Fruit fly (Drosophila melanogaster) whole organism, embryonic: Measurements from ENCODE around the gene Trf.

ENCODE experiments used
- Ada2b ChIP-seq: fragments of 200-800 bp; sonication (Bioruptor generic); IDR thresholded peaks from 2 replicates; pipeline ENCODE4 v1.3.6; 2022; ENCODE audit warnings: missing biosample characterization, missing genetic modification characterization
- Bdp1 ChIP-seq: fragments of 200-800 bp; sonication (Bioruptor generic); optimal IDR thresholded peaks from 3 replicates; lab custom pipeline; 2016; ENCODE audit warnings: missing biosample characterization, missing genetic modification characterization
- C15 ChIP-seq: fragments of 200-800 bp; sonication (Bioruptor generic); IDR thresholded peaks from 3 replicates; pipeline ENCODE4 v1.3.6; 2022; ENCODE audit warnings: missing biosample characterization, missing genetic modification characterization
- CG1024 ChIP-seq: fragments of 200-800 bp; sonication (Bioruptor generic); IDR thresholded peaks from 2 replicates; pipeline ENCODE4 v1.3.6; 2022; ENCODE audit warnings: missing biosample characterization, missing genetic modification characterization
- CG10267 ChIP-seq: fragments of 200-800 bp; sonication (Bioruptor generic); optimal IDR thresholded peaks from 2 replicates; lab custom pipeline; 2018; ENCODE audit warnings: missing biosample characterization, mild to moderate bottlenecking, missing genetic modification characterization, moderate library complexity
- CG12769 ChIP-seq: fragments of 200-800 bp; sonication (Bioruptor generic); optimal IDR thresholded peaks from 2 replicates; lab custom pipeline; 2019; ENCODE audit warnings: missing biosample characterization, mild to moderate bottlenecking, missing genetic modification characterization, moderate library complexity
- CG1603 ChIP-seq: fragments of 200-800 bp; sonication (Bioruptor generic); optimal IDR thresholded peaks from 2 replicates; lab custom pipeline; 2019; ENCODE audit warnings: missing biosample characterization, mild to moderate bottlenecking, missing genetic modification characterization, moderate library complexity
- CG1792 ChIP-seq: fragments of 200-800 bp; sonication (Bioruptor generic); optimal IDR thresholded peaks from 2 replicates; lab custom pipeline; 2016; ENCODE audit warnings: missing biosample characterization, missing genetic modification characterization
- CG1832 ChIP-seq: fragments of 200-800 bp; sonication (Bioruptor generic); optimal IDR thresholded peaks from 2 replicates; lab custom pipeline; 2017; ENCODE audit warnings: missing biosample characterization, mild to moderate bottlenecking, missing genetic modification characterization, inconsistent platforms
- CG2129 ChIP-seq: fragments of 200-800 bp; sonication (Bioruptor generic); IDR thresholded peaks from 2 replicates; pipeline ENCODE4 v1.3.6; 2022; ENCODE audit warnings: missing biosample characterization, missing genetic modification characterization; ENCODE audit not compliant: partially characterized antibody
- CG5180 ChIP-seq: fragments of 200-800 bp; sonication (Bioruptor generic); optimal IDR thresholded peaks from 3 replicates; lab custom pipeline; 2017; ENCODE audit warnings: missing biosample characterization, missing genetic modification characterization, mild to moderate bottlenecking, moderate library complexity, missing genetic modification reagents
- CG5245 ChIP-seq: fragments of 200-800 bp; sonication (Bioruptor generic); optimal IDR thresholded peaks from 3 replicates; lab custom pipeline; 2016; ENCODE audit warnings: missing biosample characterization, missing genetic modification characterization
- CG6272 ChIP-seq: fragments of 200-800 bp; sonication (Bioruptor generic); IDR thresholded peaks from 2 replicates; pipeline ENCODE4 v1.3.6; 2022; ENCODE audit warnings: missing biosample characterization, missing genetic modification characterization
- CG7357 ChIP-seq: fragments of 200-800 bp; sonication (Bioruptor generic); IDR thresholded peaks from 3 replicates; pipeline ENCODE4 v1.3.6; 2022; ENCODE audit warnings: missing biosample characterization, missing genetic modification characterization
- CG8290 ChIP-seq, 3 experiments: fragments of 200-800 bp; sonication (Bioruptor generic); optimal IDR thresholded peaks; 2 replicates each; lab custom pipeline; 2016 to 2019; ENCODE audit warnings: missing biosample characterization in 3 of 3, missing genetic modification characterization in 3 of 3, mild to moderate bottlenecking in 2 of 3, moderate library complexity in 1 of 3
- D ChIP-seq, 2 experiments: fragments of 200-800 bp in 1 of 2; fragments of >200 bp in 1 of 2; sonication (Bioruptor generic) in 1 of 2; optimal IDR thresholded peaks; 2 replicates in 1 of 2; 3 replicates in 1 of 2; lab custom pipeline; 2017; ENCODE audit warnings: mild to moderate bottlenecking in 1 of 2, missing biosample characterization in 1 of 2, missing genetic modification characterization in 1 of 2, missing genetic modification reagents in 1 of 2
- Dref ChIP-seq: fragments of 200-800 bp; sonication (Bioruptor generic); IDR thresholded peaks from 2 replicates; pipeline ENCODE4 v1.3.6; 2022; ENCODE audit warnings: missing biosample characterization, missing genetic modification characterization
- Eip74EF ChIP-seq, 2 experiments: fragments of 200-800 bp in 1 of 2; fragments of >200 bp in 1 of 2; sonication (Bioruptor generic) in 1 of 2; optimal IDR thresholded peaks; 2 replicates each; lab custom pipeline; 2017 to 2019; ENCODE audit warnings: missing biosample characterization in 2 of 2, missing genetic modification characterization in 2 of 2, mild to moderate bottlenecking in 1 of 2, moderate library complexity in 1 of 2
- Elba2 ChIP-seq: fragments of 200-800 bp; sonication (Bioruptor generic); optimal IDR thresholded peaks from 3 replicates; lab custom pipeline; 2016; ENCODE audit warnings: missing biosample characterization, missing genetic modification characterization
- HmgD ChIP-seq: fragments of 200-800 bp; sonication (Bioruptor generic); optimal IDR thresholded peaks from 3 replicates; lab custom pipeline; 2016; ENCODE audit warnings: missing biosample characterization, missing genetic modification characterization
- Hmr ChIP-seq: fragments of 200-800 bp; sonication (Bioruptor generic); optimal IDR thresholded peaks from 3 replicates; lab custom pipeline; 2017; ENCODE audit warnings: mild to moderate bottlenecking, missing biosample characterization, missing genetic modification reagents, missing genetic modification characterization
- Lhr ChIP-seq: fragments of 200-800 bp; sonication (Bioruptor generic); optimal IDR thresholded peaks from 3 replicates; lab custom pipeline; 2017; ENCODE audit warnings: mild to moderate bottlenecking, missing biosample characterization, missing genetic modification reagents, missing genetic modification characterization
- Meics ChIP-seq: fragments of 200-800 bp; sonication (Bioruptor generic); optimal IDR thresholded peaks from 2 replicates; lab custom pipeline; 2017; ENCODE audit warnings: missing biosample characterization, mild to moderate bottlenecking, missing genetic modification characterization
- Oli ChIP-seq: fragments of 200-800 bp; sonication (Bioruptor generic); optimal IDR thresholded peaks from 2 replicates; lab custom pipeline; 2018; ENCODE audit warnings: missing biosample characterization, mild to moderate bottlenecking, missing genetic modification characterization, moderate library complexity
- Stat92E ChIP-seq, 3 experiments: fragments of >200 bp in 2 of 3; fragments of 200-800 bp in 1 of 3; sonication (Bioruptor generic) in 1 of 3; optimal IDR thresholded peaks; 2 replicates each; lab custom pipeline; 2017 to 2019; ENCODE audit warnings: missing biosample characterization in 3 of 3, missing genetic modification characterization in 3 of 3, mild to moderate bottlenecking in 1 of 3, moderate library complexity in 1 of 3
- TFAM ChIP-seq: fragments of 200-800 bp; sonication (Bioruptor generic); optimal IDR thresholded peaks from 2 replicates; lab custom pipeline; 2017; ENCODE audit warnings: missing biosample characterization, missing genetic modification characterization, inconsistent platforms
- Tbp ChIP-seq: fragments of >200 bp; optimal IDR thresholded peaks from 2 replicates; lab custom pipeline; 2018; ENCODE audit warnings: missing biosample characterization, missing genetic modification characterization
- ase ChIP-seq: fragments of 200-800 bp; sonication (Bioruptor generic); IDR thresholded peaks from 3 replicates; pipeline ENCODE4 v1.3.6; 2022; ENCODE audit warnings: missing biosample characterization, missing genetic modification characterization
- cg ChIP-seq: fragments of 200-800 bp; sonication (Bioruptor generic); optimal IDR thresholded peaks from 3 replicates; lab custom pipeline; 2019; ENCODE audit warnings: missing biosample characterization, mild to moderate bottlenecking, missing genetic modification characterization, moderate library complexity
- crol ChIP-seq: fragments of 200-800 bp; sonication (Bioruptor generic); IDR thresholded peaks from 2 replicates; pipeline ENCODE4 v1.3.6; 2022; ENCODE audit warnings: missing biosample characterization, missing genetic modification characterization
- dysf ChIP-seq: fragments of 200-800 bp; sonication (Bioruptor generic); IDR thresholded peaks from 3 replicates; pipeline ENCODE4 v1.3.6; 2022; ENCODE audit warnings: missing biosample characterization, missing genetic modification characterization
- gem ChIP-seq: fragments of 200-800 bp; sonication (Bioruptor generic); optimal IDR thresholded peaks from 2 replicates; lab custom pipeline; 2019; ENCODE audit warnings: missing biosample characterization, mild to moderate bottlenecking, missing genetic modification characterization, moderate library complexity
- insv ChIP-seq, 2 experiments: fragments of 200-800 bp; sonication (Bioruptor generic); optimal IDR thresholded peaks; 3 replicates each; lab custom pipeline; 2016 to 2018; ENCODE audit warnings: missing biosample characterization in 2 of 2, missing genetic modification characterization in 2 of 2
- lab ChIP-seq: fragments of 200-800 bp; sonication (Bioruptor generic); optimal IDR thresholded peaks from 3 replicates; lab custom pipeline; 2017; ENCODE audit warnings: missing biosample characterization, missing genetic modification characterization, mild to moderate bottlenecking, moderate library complexity, missing genetic modification reagents
- nerfin-2 ChIP-seq: fragments of 200-800 bp; sonication (Bioruptor generic); IDR thresholded peaks from 2 replicates; pipeline ENCODE4 v1.3.6; 2022; ENCODE audit warnings: missing biosample characterization, missing genetic modification characterization; ENCODE audit not compliant: partially characterized antibody
- org-1 ChIP-seq: fragments of 200-800 bp; sonication (Bioruptor generic); optimal IDR thresholded peaks from 2 replicates; lab custom pipeline; 2017; ENCODE audit warnings: missing biosample characterization, missing genetic modification characterization
- prd ChIP-seq, 3 experiments: fragments of >200 bp in 2 of 3; fragments of 200-800 bp in 1 of 3; sonication (Bioruptor generic) in 1 of 3; optimal IDR thresholded peaks in 2 of 3; IDR thresholded peaks in 1 of 3; 2 replicates in 2 of 3; 3 replicates in 1 of 3; pipeline versions ENCODE4 v1.3.6 to Lab custom; 2017 to 2022; ENCODE audit warnings: missing biosample characterization in 1 of 3, missing genetic modification characterization in 1 of 3
- pum ChIP-seq: fragments of 200-800 bp; sonication (Bioruptor generic); optimal IDR thresholded peaks from 2 replicates; lab custom pipeline; 2016; ENCODE audit warnings: missing biosample characterization, missing genetic modification characterization
- sd ChIP-seq: fragments of 200-800 bp; sonication (Bioruptor generic); optimal IDR thresholded peaks from 3 replicates; lab custom pipeline; 2018; ENCODE audit warnings: missing biosample characterization, mild to moderate bottlenecking, missing genetic modification characterization, moderate library complexity
- sens-2 ChIP-seq: fragments of 200-800 bp; sonication (Bioruptor generic); IDR thresholded peaks from 2 replicates; pipeline ENCODE4 v1.3.6; 2022; ENCODE audit warnings: missing biosample characterization, missing genetic modification characterization
- shn ChIP-seq: fragments of 200-800 bp; sonication (Bioruptor generic); optimal IDR thresholded peaks from 3 replicates; lab custom pipeline; 2016; ENCODE audit warnings: missing biosample characterization, missing genetic modification characterization
- sim ChIP-seq: fragments of 200-800 bp; sonication (Bioruptor generic); IDR thresholded peaks from 2 replicates; pipeline ENCODE4 v1.3.6; 2022; ENCODE audit warnings: missing biosample characterization, missing genetic modification characterization
- sob ChIP-seq: fragments of 200-800 bp; sonication (Bioruptor generic); IDR thresholded peaks from 2 replicates; pipeline ENCODE4 v1.3.6; 2022; ENCODE audit warnings: missing biosample characterization, missing genetic modification characterization
- stc ChIP-seq: fragments of 200-800 bp; sonication (Bioruptor generic); IDR thresholded peaks from 2 replicates; pipeline ENCODE4 v1.3.6; 2022; ENCODE audit warnings: missing biosample characterization, missing genetic modification characterization
- tio ChIP-seq: fragments of 200-800 bp; sonication (Bioruptor generic); optimal IDR thresholded peaks from 2 replicates; lab custom pipeline; 2017; ENCODE audit warnings: missing biosample characterization, missing genetic modification characterization, inconsistent platforms
- trem ChIP-seq: fragments of 200-800 bp; optimal IDR thresholded peaks from 3 replicates; lab custom pipeline; 2019; ENCODE audit warnings: missing biosample characterization, mild to moderate bottlenecking, missing genetic modification characterization, moderate library complexity
- vfl ChIP-seq: fragments of 200-800 bp; sonication (Bioruptor generic); optimal IDR thresholded peaks from 2 replicates; lab custom pipeline; 2016; ENCODE audit warnings: missing biosample characterization, missing genetic modification characterization
- yki ChIP-seq: fragments of >200 bp; optimal IDR thresholded peaks from 3 replicates; lab custom pipeline; 2018

Trf gene

DNA sequence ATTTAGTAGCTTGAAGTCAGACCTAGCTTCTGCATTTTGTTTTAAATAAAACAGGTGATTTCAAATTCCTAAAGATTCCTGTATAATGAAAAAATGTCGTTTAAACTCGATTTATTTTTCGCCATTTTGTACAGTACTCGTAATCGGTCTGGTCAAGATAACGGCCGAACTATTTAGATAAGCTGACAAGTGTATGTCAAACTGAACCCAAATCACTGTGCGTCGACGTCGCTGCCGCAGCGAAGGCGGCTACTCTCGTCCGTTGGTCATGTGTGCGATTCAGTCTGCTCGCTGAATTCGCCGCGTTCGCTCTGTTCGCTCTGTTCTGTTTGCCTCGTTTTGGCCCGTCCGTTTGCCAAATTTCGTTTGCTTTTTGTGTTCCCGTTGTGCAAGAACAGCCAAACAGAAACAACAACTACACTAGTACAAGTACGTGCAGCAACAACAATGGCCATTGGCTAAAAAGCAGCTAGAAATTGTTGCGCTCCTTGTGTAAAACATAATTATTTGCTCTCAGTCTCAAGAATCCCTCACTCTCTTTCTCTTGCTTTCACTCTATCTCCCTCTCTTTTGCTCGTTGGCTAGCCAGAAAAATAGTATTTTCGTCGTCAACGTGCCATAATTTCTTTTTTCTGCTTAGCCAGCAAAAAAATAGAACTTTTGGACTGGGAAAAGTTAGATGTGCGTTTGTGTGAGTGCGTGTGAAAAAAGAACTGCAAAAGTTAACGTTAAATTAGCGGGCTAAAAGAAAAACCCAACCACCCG lies 15.5 kb downstream of the Trf start:
- TF ChIP-seq D (optimal IDR thresholded peaks at IDR 0.05; lab: Kevin White, UChicago) (peak; percentile 94), D (GFP tag; optimal IDR thresholded peaks at IDR 0.05; lab: Kevin White, UChicago) (no peak), CG2129 (GFP tag; lab: Robert Waterston, UW) (no peak), org-1 (GFP tag; lab: Kevin White, UChicago) (no peak), prd (optimal IDR thresholded peaks at IDR 0.05; lab: Kevin White, UChicago) (no peak), prd (GFP tag; IDR thresholded peaks at IDR 0.05; lab: Robert Waterston, UW) (peak; percentile 36; the same call in 1 of the 3 replicates), insv (GFP tag; optimal IDR thresholded peaks at IDR 0.05; lab: Kevin White, UChicago) (no peak), trem (tag; lab: Kevin White, UChicago) (no peak), CG1792 (no peak), sd (tag; lab: Kevin White, UChicago) (peak; percentile 43), Bdp1 (no peak), sob (GFP tag; lab: Robert Waterston, UW) (no peak; the same call in 1 of the 2 replicates), vfl (GFP tag; lab: Kevin White, UChicago) (no peak), Tbp (GFP tag; lab: Kevin White, UChicago) (no peak), CG10267 (tag; lab: Kevin White, UChicago) (no peak), CG5245 (GFP tag; lab: Kevin White, UChicago) (no peak), dysf (0 out of 3 replicates have a peak, but pooled peaks have one; percentile 23), crol (GFP tag; lab: Robert Waterston, UW) (no peak), HmgD (GFP tag; lab: Kevin White, UChicago) (no peak), TFAM (no peak), Ada2b (GFP tag; lab: Robert Waterston, UW) (no peak), CG6272 (GFP tag; lab: Robert Waterston, UW) (no peak), CG5180 (GFP tag; lab: Kevin White, UChicago) (no peak), tio (GFP tag; lab: Kevin White, UChicago) (no peak), C15 (GFP tag; lab: Robert Waterston, UW) (no peak), gem (peak; percentile 22), Elba2 (no peak), pum (GFP tag; lab: Kevin White, UChicago) (no peak), CG1832 (GFP tag; lab: Kevin White, UChicago) (no peak), cg (GFP tag; lab: Kevin White, UChicago) (peak; percentile 3), CG8290 (GFP tag; optimal IDR thresholded peaks at IDR 0.05; lab: Kevin White, UChicago) (no peak), CG8290 (tag; optimal IDR thresholded peaks at IDR 0.05; lab: Kevin White, UChicago) (peak in 1 of 2 experiments; percentile 52), CG12769 (tag; lab: Kevin White, UChicago) (peak; percentile 97), Lhr (GFP tag; lab: Kevin White, UChicago) (no peak), Oli (tag; lab: Kevin White, UChicago) (no peak), sim (GFP tag; lab: Robert Waterston, UW) (no peak), Eip74EF (GFP tag; optimal IDR thresholded peaks at IDR 0.05; lab: Kevin White, UChicago) (no peak), Stat92E (GFP tag; optimal IDR thresholded peaks at IDR 0.05; lab: Kevin White, UChicago) (no peak), stc (GFP tag; lab: Robert Waterston, UW) (no peak), CG1603 (tag; lab: Kevin White, UChicago) (peak; percentile 29), yki (lab: Kevin White, UChicago) (no peak), Meics (GFP tag; lab: Kevin White, UChicago) (peak; percentile 11), sens-2 (0 out of 2 replicates have a peak, but pooled peaks have one; percentile 30), CG1024 (GFP tag; lab: Robert Waterston, UW) (no peak), lab (GFP tag; lab: Kevin White, UChicago) (peak; percentile 51), shn (GFP tag; lab: Kevin White, UChicago) (no peak), CG7357 (GFP tag; lab: Robert Waterston, UW) (no peak), nerfin-2 (no peak), ase (GFP tag; lab: Robert Waterston, UW) (no peak), Hmr (GFP tag; lab: Kevin White, UChicago) (peak; percentile 39), Dref (GFP tag; lab: Robert Waterston, UW) (no peak)
